Fruit fly (Drosophila melanogaster): ENCODE measurements around the gene CG8620.

DNA sequence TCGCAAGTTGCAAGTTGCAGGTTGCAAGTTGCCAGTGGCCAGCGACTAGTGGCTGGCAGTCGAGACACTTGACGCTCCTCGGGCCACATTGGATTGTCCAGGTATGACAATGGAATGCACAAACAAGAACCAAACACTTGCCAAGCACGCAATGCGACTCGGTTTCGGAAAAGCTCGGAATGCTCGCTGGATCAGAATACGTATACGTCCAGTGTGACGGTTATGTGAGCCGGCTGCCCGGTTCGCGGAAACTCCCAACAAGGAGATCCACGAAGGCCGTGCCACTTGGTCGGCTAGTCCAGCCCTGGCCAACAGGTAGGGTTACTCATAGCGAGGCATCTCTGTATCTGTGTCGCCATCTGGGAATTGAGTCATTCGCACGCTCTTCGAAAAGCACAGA lies 21.2 kb upstream of the CG8620 start:
- TF ChIP-seq Rel (GFP tag; optimal IDR thresholded peaks at IDR 0.05) (no peak), Rel (tag; optimal IDR thresholded peaks at IDR 0.05) (no peak), psq (GFP tag; optimal IDR thresholded peaks at IDR 0.05) (no peak), Abd-B (GFP tag; optimal IDR thresholded peaks at IDR 0.05) (no peak), Myc (optimal IDR thresholded peaks at IDR 0.05) (no peak), sv (GFP tag; optimal IDR thresholded peaks at IDR 0.05) (no peak), jim (GFP tag; optimal IDR thresholded peaks at IDR 0.05) (no peak), Hr78 (GFP tag; optimal IDR thresholded peaks at IDR 0.05) (no peak), usp (GFP tag; optimal IDR thresholded peaks at IDR 0.05) (no peak), CG32264 (GFP tag; optimal IDR thresholded peaks at IDR 0.05) (no peak), OdsH (GFP tag; optimal IDR thresholded peaks at IDR 0.05) (no peak), fru (GFP tag; optimal IDR thresholded peaks at IDR 0.05) (no peak), h (GFP tag; optimal IDR thresholded peaks at IDR 0.05) (no peak), lola (GFP tag; optimal IDR thresholded peaks at IDR 0.05) (no peak), tai (GFP tag; optimal IDR thresholded peaks at IDR 0.05) (no peak)

Measured in whole organism, wandering third instar larva.